Fruit fly (Drosophila melanogaster) whole organism, embryonic: ENCODE results near the gene CG12560.

Experiments used
- Atf3 ChIP-seq: fragments of 200-800 bp; sonication (Bioruptor generic); optimal IDR thresholded peaks from 3 replicates; lab custom pipeline; 2016; ENCODE audit warnings: missing biosample characterization, missing genetic modification characterization
- CG1024 ChIP-seq: fragments of 200-800 bp; sonication (Bioruptor generic); IDR thresholded peaks from 2 replicates; pipeline ENCODE4 v1.3.6; 2022; ENCODE audit warnings: missing biosample characterization, missing genetic modification characterization
- CG11093 ChIP-seq: fragments of 200-800 bp; sonication (Bioruptor generic); IDR thresholded peaks from 3 replicates; pipeline ENCODE4 v1.3.6; 2022; ENCODE audit warnings: missing biosample characterization, missing genetic modification characterization
- CG11723 ChIP-seq: fragments of 200-800 bp; sonication (Bioruptor generic); optimal IDR thresholded peaks from 2 replicates; lab custom pipeline; 2017; ENCODE audit warnings: missing biosample characterization, mild to moderate bottlenecking, missing genetic modification characterization
- CG13624 ChIP-seq: fragments of 200-800 bp; sonication (Bioruptor generic); optimal IDR thresholded peaks from 2 replicates; lab custom pipeline; 2016; ENCODE audit warnings: missing biosample characterization, missing genetic modification characterization
- CG18599 ChIP-seq: fragments of 200-800 bp; sonication (Bioruptor generic); optimal IDR thresholded peaks from 3 replicates; lab custom pipeline; 2017; ENCODE audit warnings: missing biosample characterization, missing genetic modification characterization, mild to moderate bottlenecking, moderate library complexity, missing genetic modification reagents
- CG2116 ChIP-seq: fragments of 200-800 bp; sonication (Bioruptor generic); optimal IDR thresholded peaks from 3 replicates; lab custom pipeline; 2018; ENCODE audit warnings: missing biosample characterization, mild to moderate bottlenecking, missing genetic modification characterization
- CG2120 ChIP-seq: fragments of 200-800 bp; sonication (Bioruptor generic); optimal IDR thresholded peaks from 3 replicates; lab custom pipeline; 2016; ENCODE audit warnings: missing biosample characterization, missing genetic modification characterization
- CG2202 ChIP-seq: fragments of 200-800 bp; sonication (Bioruptor generic); optimal IDR thresholded peaks from 2 replicates; lab custom pipeline; 2018; ENCODE audit warnings: missing biosample characterization, mild to moderate bottlenecking, missing genetic modification characterization
- CG30403 ChIP-seq: fragments of 200-800 bp; sonication (Bioruptor generic); optimal IDR thresholded peaks from 3 replicates; lab custom pipeline; 2016; ENCODE audit warnings: missing biosample characterization, missing genetic modification characterization
- CG31365 ChIP-seq: fragments of 200-800 bp; sonication (Bioruptor generic); optimal IDR thresholded peaks from 2 replicates; lab custom pipeline; 2018; ENCODE audit warnings: missing biosample characterization, mild to moderate bottlenecking, missing genetic modification characterization
- CG32767 ChIP-seq: fragments of 200-800 bp; sonication (Bioruptor generic); IDR thresholded peaks from 2 replicates; pipeline ENCODE4 v1.3.6; 2022; ENCODE audit warnings: missing biosample characterization, missing genetic modification characterization
- CG5953 ChIP-seq: fragments of 200-800 bp; sonication (Bioruptor generic); IDR thresholded peaks from 2 replicates; pipeline ENCODE4 v1.3.6; 2022; ENCODE audit warnings: missing biosample characterization, missing genetic modification characterization
- CG6765 ChIP-seq: fragments of 200-800 bp; sonication (Bioruptor generic); optimal IDR thresholded peaks from 3 replicates; lab custom pipeline; 2017; ENCODE audit warnings: missing biosample characterization, mild to moderate bottlenecking, missing genetic modification characterization
- CG6854 ChIP-seq: fragments of 200-800 bp; sonication (Bioruptor generic); optimal IDR thresholded peaks from 3 replicates; lab custom pipeline; 2017; ENCODE audit warnings: missing biosample characterization, mild to moderate bottlenecking, missing genetic modification characterization
- CG7556 ChIP-seq: fragments of 200-800 bp; sonication (Bioruptor generic); optimal IDR thresholded peaks from 2 replicates; lab custom pipeline; 2017; ENCODE audit warnings: missing biosample characterization, mild to moderate bottlenecking, missing genetic modification characterization
- CHES-1-like ChIP-seq: fragments of 200-800 bp; sonication (Bioruptor generic); optimal IDR thresholded peaks from 2 replicates; lab custom pipeline; 2016; ENCODE audit warnings: missing biosample characterization, missing genetic modification characterization
- CkIIα-i1 ChIP-seq: fragments of 200-800 bp; sonication (Bioruptor generic); IDR thresholded peaks from 2 replicates; pipeline ENCODE4 v1.3.6; 2022; ENCODE audit warnings: missing biosample characterization, missing genetic modification characterization
- Dip3 ChIP-seq: fragments of 200-800 bp; sonication (Bioruptor generic); optimal IDR thresholded peaks from 3 replicates; lab custom pipeline; 2016; ENCODE audit warnings: missing biosample characterization, missing genetic modification characterization
- Doc3 ChIP-seq: fragments of 200-800 bp; sonication (Bioruptor generic); IDR thresholded peaks from 3 replicates; pipeline ENCODE4 v1.3.6; 2022; ENCODE audit warnings: missing biosample characterization, missing genetic modification characterization; ENCODE audit not compliant: partially characterized antibody
- Dref ChIP-seq: fragments of 200-800 bp; sonication (Bioruptor generic); IDR thresholded peaks from 2 replicates; pipeline ENCODE4 v1.3.6; 2022; ENCODE audit warnings: missing biosample characterization, missing genetic modification characterization
- E2f2 ChIP-seq: fragments of 200-800 bp; sonication (Bioruptor generic); IDR thresholded peaks from 2 replicates; pipeline ENCODE4 v1.3.6; 2022; ENCODE audit warnings: missing biosample characterization, missing genetic modification characterization
- Eip74EF ChIP-seq, 2 experiments: fragments of 200-800 bp in 1 of 2; fragments of >200 bp in 1 of 2; sonication (Bioruptor generic) in 1 of 2; optimal IDR thresholded peaks; 2 replicates each; lab custom pipeline; 2017 to 2019; ENCODE audit warnings: missing biosample characterization in 2 of 2, missing genetic modification characterization in 2 of 2, mild to moderate bottlenecking in 1 of 2, moderate library complexity in 1 of 2
- Gug ChIP-seq: fragments of 200-800 bp; sonication (Bioruptor generic); IDR thresholded peaks from 4 replicates; pipeline ENCODE4 v1.3.6; 2022; ENCODE audit warnings: missing biosample characterization, missing genetic modification characterization
- Hand ChIP-seq: fragments of 200-800 bp; sonication (Bioruptor generic); optimal IDR thresholded peaks from 2 replicates; lab custom pipeline; 2017; ENCODE audit warnings: mild to moderate bottlenecking, missing biosample characterization, missing genetic modification reagents, missing genetic modification characterization
- MTF-1 ChIP-seq: fragments of 200-800 bp; sonication (Bioruptor generic); optimal IDR thresholded peaks from 2 replicates; lab custom pipeline; 2018; ENCODE audit warnings: missing biosample characterization, mild to moderate bottlenecking, missing genetic modification characterization, borderline replicate concordance
- Meics ChIP-seq: fragments of 200-800 bp; sonication (Bioruptor generic); optimal IDR thresholded peaks from 2 replicates; lab custom pipeline; 2017; ENCODE audit warnings: missing biosample characterization, mild to moderate bottlenecking, missing genetic modification characterization
- Mes4 ChIP-seq: fragments of 200-800 bp; sonication (Bioruptor generic); optimal IDR thresholded peaks from 2 replicates; lab custom pipeline; 2016; ENCODE audit warnings: missing biosample characterization, missing genetic modification characterization
- PHDP ChIP-seq: fragments of 200-800 bp; sonication (Bioruptor generic); optimal IDR thresholded peaks from 3 replicates; lab custom pipeline; 2018; ENCODE audit warnings: missing biosample characterization, mild to moderate bottlenecking, missing genetic modification characterization, moderate library complexity
- TFAM ChIP-seq: fragments of 200-800 bp; sonication (Bioruptor generic); optimal IDR thresholded peaks from 2 replicates; lab custom pipeline; 2017; ENCODE audit warnings: missing biosample characterization, missing genetic modification characterization, inconsistent platforms
- ash1 ChIP-seq: fragments of 200-800 bp; sonication (Bioruptor generic); optimal IDR thresholded peaks from 2 replicates; lab custom pipeline; 2018; ENCODE audit warnings: missing biosample characterization, mild to moderate bottlenecking, missing genetic modification characterization
- ato ChIP-seq: fragments of 200-800 bp; sonication (Bioruptor generic); IDR thresholded peaks from 2 replicates; pipeline ENCODE4 v1.3.6; 2022; ENCODE audit warnings: missing biosample characterization, missing genetic modification characterization; ENCODE audit not compliant: partially characterized antibody
- az2 ChIP-seq: fragments of 200-800 bp; sonication (Bioruptor generic); optimal IDR thresholded peaks from 3 replicates; lab custom pipeline; 2016; ENCODE audit warnings: missing biosample characterization, missing genetic modification characterization
- bcd ChIP-seq: fragments of 200-800 bp; sonication (Bioruptor generic); optimal IDR thresholded peaks from 2 replicates; lab custom pipeline; 2017; ENCODE audit warnings: missing biosample characterization, mild to moderate bottlenecking, missing genetic modification characterization
- chif ChIP-seq, 2 experiments: fragments of 200-800 bp; sonication (Bioruptor generic); optimal IDR thresholded peaks; 3 replicates each; lab custom pipeline; 2016; ENCODE audit warnings: missing biosample characterization in 2 of 2, missing genetic modification characterization in 2 of 2
- ci ChIP-seq: fragments of 200-800 bp; sonication (Bioruptor generic); IDR thresholded peaks from 3 replicates; pipeline ENCODE4 v1.3.6; 2022; ENCODE audit warnings: missing biosample characterization, missing genetic modification characterization
- dpn ChIP-seq, 2 experiments: fragments of 200-800 bp; sonication (Bioruptor generic); optimal IDR thresholded peaks; 3 replicates each; lab custom pipeline; 2016; ENCODE audit warnings: missing biosample characterization in 2 of 2, missing genetic modification characterization in 2 of 2
- eyg ChIP-seq: fragments of 200-800 bp; sonication (Bioruptor generic); optimal IDR thresholded peaks from 3 replicates; lab custom pipeline; 2016; ENCODE audit warnings: missing biosample characterization, missing genetic modification characterization
- ind ChIP-seq: fragments of 200-800 bp; sonication (Bioruptor generic); optimal IDR thresholded peaks from 3 replicates; lab custom pipeline; 2016; ENCODE audit warnings: missing biosample characterization, missing genetic modification characterization
- klu ChIP-seq: fragments of 200-800 bp; sonication (Bioruptor generic); IDR thresholded peaks from 2 replicates; pipeline ENCODE4 v1.3.6; 2022; ENCODE audit warnings: missing biosample characterization, missing genetic modification characterization
- kni ChIP-seq: fragments of 200-800 bp; sonication (Bioruptor generic); optimal IDR thresholded peaks from 3 replicates; lab custom pipeline; 2017; ENCODE audit warnings: mild to moderate bottlenecking, missing biosample characterization, missing genetic modification reagents, missing genetic modification characterization
- lola ChIP-seq, 3 experiments: fragments of >200 bp in 2 of 3; fragments of 200-800 bp in 1 of 3; sonication (Bioruptor generic) in 1 of 3; optimal IDR thresholded peaks; 2 replicates each; lab custom pipeline; 2017 to 2019; ENCODE audit warnings: missing biosample characterization in 3 of 3, missing genetic modification characterization in 3 of 3, mild to moderate bottlenecking in 1 of 3, moderate library complexity in 1 of 3
- maf-S ChIP-seq: fragments of 200-800 bp; sonication (Bioruptor generic); optimal IDR thresholded peaks from 2 replicates; lab custom pipeline; 2016; ENCODE audit warnings: missing biosample characterization, missing genetic modification characterization
- ranshi ChIP-seq: fragments of 200-800 bp; sonication (Bioruptor generic); IDR thresholded peaks from 2 replicates; pipeline ENCODE4 v1.3.6; 2022; ENCODE audit warnings: missing biosample characterization, missing genetic modification characterization
- shn ChIP-seq: fragments of 200-800 bp; sonication (Bioruptor generic); optimal IDR thresholded peaks from 3 replicates; lab custom pipeline; 2016; ENCODE audit warnings: missing biosample characterization, missing genetic modification characterization
- ssp ChIP-seq: fragments of 200-800 bp; sonication (Bioruptor generic); IDR thresholded peaks from 2 replicates; pipeline ENCODE4 v1.3.6; 2022; ENCODE audit warnings: missing biosample characterization, missing genetic modification characterization
- sug ChIP-seq: fragments of 200-800 bp; optimal IDR thresholded peaks from 2 replicates; lab custom pipeline; 2019; ENCODE audit warnings: missing biosample characterization, mild to moderate bottlenecking, missing genetic modification characterization, moderate library complexity
- tgo ChIP-seq: fragments of 200-800 bp; sonication (Bioruptor generic); IDR thresholded peaks from 3 replicates; pipeline ENCODE4 v1.3.6; 2022; ENCODE audit warnings: missing biosample characterization, missing genetic modification characterization
- tin ChIP-seq: fragments of 200-800 bp; sonication (Bioruptor generic); optimal IDR thresholded peaks from 3 replicates; lab custom pipeline; 2016; ENCODE audit warnings: missing biosample characterization, missing genetic modification characterization
- toy ChIP-seq: fragments of 200-800 bp; sonication (Bioruptor generic); IDR thresholded peaks from 2 replicates; pipeline ENCODE4 v1.3.6; 2022; ENCODE audit warnings: missing biosample characterization, missing genetic modification characterization
- unpg ChIP-seq: fragments of 200-800 bp; sonication (Bioruptor generic); optimal IDR thresholded peaks from 3 replicates; lab custom pipeline; 2018; ENCODE audit warnings: missing biosample characterization, mild to moderate bottlenecking, missing genetic modification characterization, moderate library complexity

CG12560 gene

DNA sequence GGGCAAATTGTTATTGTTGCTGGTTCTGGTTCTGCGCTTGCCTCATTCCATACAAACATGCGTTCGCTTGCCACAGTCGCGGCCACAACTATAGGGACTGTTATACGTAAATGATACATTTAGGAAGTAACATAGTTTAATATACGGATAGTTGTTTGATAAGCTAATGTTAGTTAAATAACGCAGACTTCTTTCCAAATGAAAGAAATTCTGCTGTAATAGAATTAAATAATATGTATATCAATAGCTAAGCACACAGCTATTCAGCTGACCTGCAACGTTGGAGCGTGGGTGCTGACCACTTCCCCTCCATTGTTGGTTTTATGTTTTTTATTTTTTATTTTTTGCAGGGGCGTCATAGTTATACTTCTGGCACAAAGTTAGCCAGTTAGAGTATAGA lies 25.5 kb upstream of the CG12560 start (continued):
- peak; percentile 5 for TF ChIP-seq CG11723
- TF ChIP-seq Hand (GFP tag; lab: Kevin White, UChicago) = peak; percentile 38
- TF ChIP-seq TFAM (GFP tag; lab: Kevin White, UChicago) = no peak
- TF ChIP-seq eyg (GFP tag; lab: Kevin White, UChicago) = peak; percentile 20
- no peak for TF ChIP-seq ato (GFP tag; lab: Robert Waterston, UW)
- no peak for TF ChIP-seq lola (GFP tag; optimal IDR thresholded peaks at IDR 0.05; lab: Kevin White, UChicago)
- TF ChIP-seq chif (GFP tag; optimal IDR thresholded peaks at IDR 0.05; lab: Kevin White, UChicago) = peak; percentile 22 to 24
- TF ChIP-seq Doc3 (GFP tag; lab: Robert Waterston, UW) = no peak
- peak; percentile 24 for TF ChIP-seq Dip3
- no peak for TF ChIP-seq CG31365
- peak; percentile 53 for TF ChIP-seq CG7556 (GFP tag; lab: Kevin White, UChicago)
- peak; percentile 16 for TF ChIP-seq shn (GFP tag; lab: Kevin White, UChicago)
- TF ChIP-seq ind (GFP tag; lab: Kevin White, UChicago) = peak; percentile 51
- TF ChIP-seq tgo = peak; percentile 57; the same call in 2 of the 3 replicates
- TF ChIP-seq CG32767 (GFP tag; lab: Robert Waterston, UW) = peak; percentile 72
- peak; percentile 53 for TF ChIP-seq CG30403 (GFP tag; lab: Kevin White, UChicago)
- TF ChIP-seq ssp (GFP tag; lab: Robert Waterston, UW) = peak; percentile 31; the same call in 1 of the 2 replicates
- TF ChIP-seq az2 (GFP tag; lab: Kevin White, UChicago) = peak; percentile 51
- TF ChIP-seq CG2120 (GFP tag; lab: Kevin White, UChicago) = peak; percentile 61
- TF ChIP-seq sug (tag; lab: Kevin White, UChicago) = peak; percentile 18
- TF ChIP-seq CG6765 (GFP tag; lab: Kevin White, UChicago) = peak; percentile 31
- peak; percentile 52 for TF ChIP-seq ranshi (GFP tag; lab: Robert Waterston, UW)
- peak; percentile 72 for TF ChIP-seq PHDP
- peak; percentile 38 for TF ChIP-seq MTF-1 (GFP tag; lab: Kevin White, UChicago)
- peak; percentile 74 for TF ChIP-seq CG18599
- no peak for TF ChIP-seq Mes4 (GFP tag; lab: Kevin White, UChicago)
- TF ChIP-seq Atf3 (GFP tag; lab: Kevin White, UChicago) = no peak
- TF ChIP-seq toy (GFP tag; lab: Robert Waterston, UW) = no peak
- no peak; the same call in 1 of the 2 replicates for TF ChIP-seq klu
- no peak for TF ChIP-seq CHES-1-like (GFP tag; lab: Kevin White, UChicago)
- peak; percentile 24; the same call in 1 of the 2 replicates for TF ChIP-seq CG1024 (GFP tag; lab: Robert Waterston, UW)
- peak; percentile 53 for TF ChIP-seq Meics
- TF ChIP-seq CG2202 (tag; lab: Kevin White, UChicago) = peak; percentile 1
- TF ChIP-seq ash1 (GFP tag; lab: Kevin White, UChicago) = no peak
- peak; percentile 37 for TF ChIP-seq tin (GFP tag; lab: Kevin White, UChicago)
- TF ChIP-seq Dref (GFP tag; lab: Robert Waterston, UW) = no peak
- peak; percentile 32 for TF ChIP-seq bcd (GFP tag; lab: Kevin White, UChicago)
- peak; percentile 6 for TF ChIP-seq CG2116
- 0 out of 4 replicates have a peak, but pooled peaks have one; percentile 7 for TF ChIP-seq Gug (GFP tag; lab: Robert Waterston, UW)
- peak; percentile 5 for TF ChIP-seq maf-S (GFP tag; lab: Kevin White, UChicago)
- TF ChIP-seq CG13624 (GFP tag; lab: Kevin White, UChicago) = peak; percentile 37
- no peak for TF ChIP-seq CG11093 (GFP tag; lab: Robert Waterston, UW)
- no peak for TF ChIP-seq CkIIα-i1 (GFP tag; lab: Robert Waterston, UW)
- peak in 1 of 2 experiments; percentile 49 for TF ChIP-seq Eip74EF (GFP tag; optimal IDR thresholded peaks at IDR 0.05; lab: Kevin White, UChicago)
- peak; percentile 77 for TF ChIP-seq ci (GFP tag; lab: Robert Waterston, UW)
- TF ChIP-seq kni (GFP tag; lab: Kevin White, UChicago) = no peak
- TF ChIP-seq E2f2 = peak; percentile 54
- peak; percentile 34 to 54 for TF ChIP-seq dpn (GFP tag; optimal IDR thresholded peaks at IDR 0.05; lab: Kevin White, UChicago)
- peak; percentile 53; the same call in 1 of the 2 replicates for TF ChIP-seq CG5953 (GFP tag; lab: Robert Waterston, UW)
- peak; percentile 76 for TF ChIP-seq unpg (GFP tag; lab: Kevin White, UChicago)
- TF ChIP-seq CG6854 (GFP tag; lab: Kevin White, UChicago) = peak; percentile 34
